Worm (Caenorhabditis elegans): ENCODE measurements around the gene F02C12.1.

The F02C12.1 gene

ce11 chrX:13376851-13377250 lies 25.0 kb upstream of the F02C12.1 start, which contains the start of the genes C49F8.14 and gem-1:
TSS of gene C49F8.14 (minus strand) at chrX:13376949.
TSS of gene gem-1 (minus strand) at chrX:13376992.
- TF ChIP-seq tra-4 (tag; optimal IDR thresholded peaks at IDR 0.05) (no peak), pes-1 (GFP tag; IDR thresholded peaks at IDR 0.05) (no peak), hnd-1 (tag; optimal IDR thresholded peaks at IDR 0.05) (no peak), ceh-36 (tag; optimal IDR thresholded peaks at IDR 0.05) (no peak), hmbx-1 (tag; optimal IDR thresholded peaks at IDR 0.05) (no peak), ama-1 (optimal IDR thresholded peaks at IDR 0.05) (no peak), ceh-13 (GFP tag; optimal IDR thresholded peaks at IDR 0.05) (no peak), ets-7 (tag; optimal IDR thresholded peaks at IDR 0.05) (no peak)

DNA sequence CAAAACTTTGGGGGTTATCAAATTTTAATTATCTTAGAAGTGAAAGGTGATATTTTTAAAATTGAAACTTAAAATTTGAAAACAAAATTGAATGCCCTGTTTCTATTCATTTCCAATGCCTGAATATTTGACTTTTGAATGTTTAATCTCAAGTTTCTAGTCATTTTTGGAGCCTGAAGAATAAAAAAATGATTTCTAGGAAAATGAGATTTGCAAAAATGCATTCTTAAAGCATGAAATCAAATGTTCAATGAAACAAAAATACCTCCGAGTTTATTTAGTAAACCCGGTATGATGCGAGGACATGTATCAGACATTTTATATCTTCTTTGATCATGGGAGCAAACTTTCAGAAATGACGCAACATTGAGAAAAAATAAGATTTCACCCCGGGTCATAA lies 22.8 kb upstream of the F02C12.1 start:
- TF ChIP-seq flt-1 (GFP tag; IDR thresholded peaks at IDR 0.05) (no peak), F13C5.2 (tag; optimal IDR thresholded peaks at IDR 0.05) (no peak)

- TF ChIP-seq B0310.2 (tag; optimal IDR thresholded peaks at IDR 0.05) (no peak), scrt-1 (GFP tag; IDR thresholded peaks at IDR 0.05) (no peak), sea-1 (GFP tag; conservative IDR thresholded peaks at IDR 0.05) (no peak), hmg-4 (GFP tag; optimal IDR thresholded peaks at IDR 0.05) (no peak)
Measured at ce11 chrX:13380988-13381742, 20.7 kb upstream of the F02C12.1 start.

DNA sequence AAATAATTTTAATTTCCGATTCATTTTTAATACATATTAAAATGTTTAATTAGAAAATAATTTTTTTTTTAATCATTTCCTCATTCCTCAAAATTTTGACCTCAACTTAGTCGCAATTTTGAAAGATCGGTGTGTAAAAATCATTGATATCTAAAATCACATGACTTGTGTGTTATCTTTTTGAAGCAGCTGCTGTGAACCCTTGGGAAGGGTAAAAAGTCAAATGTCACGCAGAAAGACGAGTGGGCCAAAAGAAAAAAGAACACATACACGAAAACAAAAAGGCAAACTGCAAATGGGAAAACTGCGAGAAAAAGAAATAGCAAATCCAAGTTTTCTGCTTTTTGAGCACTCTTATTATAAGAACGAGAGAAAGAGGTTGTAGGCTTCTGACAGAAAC lies 18.6 kb upstream of the F02C12.1 start:
- TF ChIP-seq sea-1 (GFP tag; conservative IDR thresholded peaks at IDR 0.05) (no peak), ets-7 (tag; optimal IDR thresholded peaks at IDR 0.05) (no peak), hmg-4 (GFP tag; optimal IDR thresholded peaks at IDR 0.05) (no peak), pes-1 (GFP tag; IDR thresholded peaks at IDR 0.05) (no peak), ceh-13 (GFP tag; optimal IDR thresholded peaks at IDR 0.05) (no peak), hnd-1 (tag; optimal IDR thresholded peaks at IDR 0.05) (no peak), B0310.2 (tag; optimal IDR thresholded peaks at IDR 0.05) (no peak), ama-1 (optimal IDR thresholded peaks at IDR 0.05) (no peak)

DNA sequence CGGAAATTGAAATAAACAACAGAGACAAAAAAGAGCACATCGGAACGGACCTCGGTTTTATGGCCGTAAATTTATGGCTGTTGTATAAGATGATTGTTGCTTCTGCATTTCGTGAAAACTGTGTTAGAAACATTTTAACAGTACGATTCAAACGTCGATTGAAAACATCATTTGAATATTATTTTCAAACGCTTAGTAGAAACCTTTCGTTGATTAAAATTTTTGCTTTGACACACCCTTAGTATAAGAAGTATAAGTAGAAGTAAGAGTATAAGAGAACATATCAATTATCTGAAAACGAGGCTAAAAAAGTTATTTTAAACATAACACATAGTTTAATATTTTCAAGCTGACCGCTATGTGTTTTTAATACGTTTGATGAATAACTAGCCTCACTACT lies 17.1 kb upstream of the F02C12.1 start:
- TF ChIP-seq flt-1 (GFP tag; IDR thresholded peaks at IDR 0.05) (no peak), tra-4 (tag; optimal IDR thresholded peaks at IDR 0.05) (no peak), aly-1 (tag; optimal IDR thresholded peaks at IDR 0.05) (no peak), ceh-13 (GFP tag; optimal IDR thresholded peaks at IDR 0.05) (no peak), F13C5.2 (tag; optimal IDR thresholded peaks at IDR 0.05) (no peak), pes-1 (GFP tag; IDR thresholded peaks at IDR 0.05) (no peak), tbx-11 (GFP tag; IDR thresholded peaks at IDR 0.05) (no peak), sea-1 (GFP tag; conservative IDR thresholded peaks at IDR 0.05) (no peak), ama-1 (optimal IDR thresholded peaks at IDR 0.05) (no peak), hmg-4 (GFP tag; optimal IDR thresholded peaks at IDR 0.05) (no peak), hmbx-1 (tag; optimal IDR thresholded peaks at IDR 0.05) (no peak), B0310.2 (tag; optimal IDR thresholded peaks at IDR 0.05) (no peak), ceh-36 (tag; optimal IDR thresholded peaks at IDR 0.05) (no peak), tbx-37 (GFP tag; conservative IDR thresholded peaks at IDR 0.05) (no peak), scrt-1 (GFP tag; IDR thresholded peaks at IDR 0.05) (no peak), ets-7 (tag; optimal IDR thresholded peaks at IDR 0.05) (no peak)

DNA sequence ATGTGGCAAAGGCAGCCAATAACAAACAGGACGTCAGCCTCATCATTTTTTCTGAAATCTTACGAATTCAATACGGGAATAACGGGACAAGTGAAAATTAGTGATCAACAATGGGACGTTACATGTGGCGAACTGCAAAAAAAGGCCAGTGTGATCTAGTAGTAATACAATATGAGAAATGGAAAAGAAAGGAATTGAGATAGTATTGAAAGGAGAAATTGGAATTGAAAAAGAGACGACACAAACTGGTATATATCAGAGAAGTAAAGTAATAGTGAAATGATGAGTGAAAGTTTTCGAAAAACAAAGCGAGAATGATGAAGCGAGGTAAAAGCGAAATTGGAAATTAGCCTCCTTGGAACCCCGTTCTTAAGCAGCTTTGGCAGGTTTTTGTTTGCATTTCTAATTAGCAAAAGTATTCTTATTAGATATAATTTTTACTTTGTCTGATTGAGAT lies 14.4 kb upstream of the F02C12.1 start, which contains the start of gene C49F8.3:
Gene C49F8.3, minus strand, starts transcription at position 51 of the 457 bp plus-strand sequence.
- TF ChIP-seq tra-4 (tag; optimal IDR thresholded peaks at IDR 0.05) (no peak), ets-7 (tag; optimal IDR thresholded peaks at IDR 0.05) (no peak), flt-1 (GFP tag; IDR thresholded peaks at IDR 0.05) (no peak), scrt-1 (GFP tag; IDR thresholded peaks at IDR 0.05) (no peak), pes-1 (GFP tag; IDR thresholded peaks at IDR 0.05) (no peak), B0310.2 (tag; optimal IDR thresholded peaks at IDR 0.05) (no peak), ama-1 (optimal IDR thresholded peaks at IDR 0.05) (no peak), ceh-36 (tag; optimal IDR thresholded peaks at IDR 0.05) (no peak), ceh-13 (GFP tag; optimal IDR thresholded peaks at IDR 0.05) (no peak), tbx-11 (GFP tag; IDR thresholded peaks at IDR 0.05) (no peak), hmg-4 (GFP tag; optimal IDR thresholded peaks at IDR 0.05) (no peak)

- TF ChIP-seq tbx-11 (GFP tag; IDR thresholded peaks at IDR 0.05) = no peak
- no peak for TF ChIP-seq scrt-1 (GFP tag; IDR thresholded peaks at IDR 0.05)
- TF ChIP-seq flt-1 (GFP tag; IDR thresholded peaks at IDR 0.05) = no peak
- TF ChIP-seq B0310.2 (tag; optimal IDR thresholded peaks at IDR 0.05) = no peak
- no peak for TF ChIP-seq ceh-36 (tag; optimal IDR thresholded peaks at IDR 0.05)
- no peak for TF ChIP-seq aly-1 (tag; optimal IDR thresholded peaks at IDR 0.05)
- no peak for TF ChIP-seq sea-1 (GFP tag; conservative IDR thresholded peaks at IDR 0.05)
- TF ChIP-seq ceh-13 (GFP tag; optimal IDR thresholded peaks at IDR 0.05) = no peak
- no peak for TF ChIP-seq pes-1 (GFP tag; IDR thresholded peaks at IDR 0.05)
- TF ChIP-seq F13C5.2 (tag; optimal IDR thresholded peaks at IDR 0.05) = no peak
- TF ChIP-seq hnd-1 (tag; optimal IDR thresholded peaks at IDR 0.05) = no peak
- TF ChIP-seq tbx-37 (GFP tag; conservative IDR thresholded peaks at IDR 0.05) = no peak
- TF ChIP-seq ets-7 (tag; optimal IDR thresholded peaks at IDR 0.05) = no peak
- no peak for TF ChIP-seq hmg-4 (GFP tag; optimal IDR thresholded peaks at IDR 0.05)
- TF ChIP-seq tra-4 (tag; optimal IDR thresholded peaks at IDR 0.05) = no peak
- TF ChIP-seq hmbx-1 (tag; optimal IDR thresholded peaks at IDR 0.05) = no peak
- no peak for TF ChIP-seq ama-1 (optimal IDR thresholded peaks at IDR 0.05)
Measured at ce11 chrX:13388829-13389228, 13.1 kb upstream of the F02C12.1 start.

ce11 chrX:13394971-13395370 lies 6.9 kb upstream of the F02C12.1 start, which contains the start of gene irld-2:
TSS of gene irld-2 (minus strand) at chrX:13395071.
- TF ChIP-seq tra-4 (tag; optimal IDR thresholded peaks at IDR 0.05) (no peak), flt-1 (GFP tag; IDR thresholded peaks at IDR 0.05) (no peak), F13C5.2 (tag; optimal IDR thresholded peaks at IDR 0.05) (no peak), hmbx-1 (tag; optimal IDR thresholded peaks at IDR 0.05) (no peak), ceh-13 (GFP tag; optimal IDR thresholded peaks at IDR 0.05) (no peak), scrt-1 (GFP tag; IDR thresholded peaks at IDR 0.05) (no peak), aly-1 (tag; optimal IDR thresholded peaks at IDR 0.05) (no peak), ets-7 (tag; optimal IDR thresholded peaks at IDR 0.05) (no peak), ceh-36 (tag; optimal IDR thresholded peaks at IDR 0.05) (no peak), B0310.2 (tag; optimal IDR thresholded peaks at IDR 0.05) (no peak), hnd-1 (tag; optimal IDR thresholded peaks at IDR 0.05) (no peak)
